Worm (Caenorhabditis elegans) whole organism, L3 larva: Measurements from ENCODE around the gene T25B6.4.

Source experiments
- ZK546.5 ChIP-seq: sonication (generic microtip); optimal IDR thresholded peaks from 2 replicates; lab custom pipeline; 2017; ENCODE audit warnings: missing biosample characterization, missing genetic modification characterization
- aly-2 ChIP-seq: fragments of 150-350 bp; optimal IDR thresholded peaks from 2 replicates; lab custom pipeline; 2014; ENCODE audit warnings: missing biosample characterization, missing genetic modification characterization
- ama-1 ChIP-seq: fragments of 150-350 bp; optimal IDR thresholded peaks from 2 replicates; lab custom pipeline; 2018
- ceh-28 ChIP-seq: fragments of 150-350 bp; optimal IDR thresholded peaks from 2 replicates; lab custom pipeline; 2014; ENCODE audit warnings: missing biosample characterization, missing genetic modification reagents, missing genetic modification characterization
- ceh-82 ChIP-seq: fragments of 150-350 bp; optimal IDR thresholded peaks from 2 replicates; lab custom pipeline; 2014; ENCODE audit warnings: missing biosample characterization, missing genetic modification characterization
- daf-12 ChIP-seq: fragments of 150-350 bp; optimal IDR thresholded peaks from 2 replicates; lab custom pipeline; 2014; ENCODE audit warnings: missing biosample characterization, missing genetic modification reagents, missing genetic modification characterization
- egl-5 ChIP-seq: fragments of 150-350 bp; optimal IDR thresholded peaks from 2 replicates; lab custom pipeline; 2017; ENCODE audit warnings: missing biosample characterization, missing genetic modification reagents, missing genetic modification characterization, inconsistent platforms
- elt-1 ChIP-seq: fragments of 150-350 bp; optimal IDR thresholded peaks from 2 replicates; lab custom pipeline; 2014; ENCODE audit warnings: missing biosample characterization, missing genetic modification characterization
- elt-2 ChIP-seq: sonication (generic microtip); optimal IDR thresholded peaks from 2 replicates; lab custom pipeline; 2016; ENCODE audit warnings: missing genetic modification reagents, mild to moderate bottlenecking, missing genetic modification characterization, missing compliant biosample characterization
- eor-1 ChIP-seq, 2 experiments: fragments of 150-350 bp; optimal IDR thresholded peaks; 2 replicates each; lab custom pipeline; 2014 to 2018; ENCODE audit warnings: missing biosample characterization in 2 of 2, missing genetic modification characterization in 2 of 2
- fkh-10 ChIP-seq: sonication (generic microtip); optimal IDR thresholded peaks from 2 replicates; lab custom pipeline; 2017; ENCODE audit warnings: missing biosample characterization, missing genetic modification reagents, missing genetic modification characterization
- fkh-2 ChIP-seq: fragments of 150-350 bp; optimal IDR thresholded peaks from 2 replicates; lab custom pipeline; 2014; ENCODE audit warnings: missing biosample characterization, missing genetic modification reagents, missing genetic modification characterization
- hmg-11 ChIP-seq: sonication (generic microtip); optimal IDR thresholded peaks from 2 replicates; lab custom pipeline; 2016; ENCODE audit warnings: missing genetic modification characterization, missing compliant biosample characterization
- jun-1 ChIP-seq: fragments of 150-350 bp; optimal IDR thresholded peaks from 2 replicates; lab custom pipeline; 2014; ENCODE audit warnings: missing biosample characterization, missing genetic modification reagents, missing genetic modification characterization
- lin-15B ChIP-seq: fragments of 150-350 bp; optimal IDR thresholded peaks from 2 replicates; lab custom pipeline; 2014; ENCODE audit warnings: missing biosample characterization, missing genetic modification characterization
- lin-39 ChIP-seq: fragments of 150-350 bp; optimal IDR thresholded peaks from 2 replicates; lab custom pipeline; 2018; ENCODE audit warnings: missing biosample characterization, missing genetic modification reagents, missing genetic modification characterization
- mdl-1 ChIP-seq: fragments of 150-350 bp; optimal IDR thresholded peaks from 2 replicates; lab custom pipeline; 2014; ENCODE audit warnings: missing biosample characterization, missing genetic modification characterization
- mml-1 ChIP-seq: fragments of 150-350 bp; sonication (generic microtip); optimal IDR thresholded peaks from 3 replicates; lab custom pipeline; 2014; ENCODE audit warnings: missing biosample characterization, missing genetic modification characterization
- nhr-11 ChIP-seq: fragments of 150-350 bp; optimal IDR thresholded peaks from 2 replicates; lab custom pipeline; 2014; ENCODE audit warnings: missing biosample characterization, missing genetic modification characterization
- nhr-23 ChIP-seq: fragments of 150-350 bp; optimal IDR thresholded peaks from 2 replicates; lab custom pipeline; 2014; ENCODE audit warnings: missing biosample characterization, missing genetic modification reagents, missing genetic modification characterization
- nhr-25 ChIP-seq: sonication (generic microtip); optimal IDR thresholded peaks from 2 replicates; lab custom pipeline; 2017; ENCODE audit warnings: missing biosample characterization, missing genetic modification characterization
- nhr-43 ChIP-seq: sonication (generic microtip); optimal IDR thresholded peaks from 2 replicates; lab custom pipeline; 2016; ENCODE audit warnings: mild to moderate bottlenecking, missing genetic modification characterization, missing compliant biosample characterization; ENCODE audit not compliant: poor library complexity, severe bottlenecking
- nhr-67 ChIP-seq: fragments of 150-350 bp; optimal IDR thresholded peaks from 2 replicates; lab custom pipeline; 2014; ENCODE audit warnings: missing biosample characterization, missing genetic modification characterization
- pqm-1 ChIP-seq: fragments of 150-350 bp; optimal IDR thresholded peaks from 2 replicates; lab custom pipeline; 2017; ENCODE audit warnings: missing biosample characterization, missing genetic modification characterization, inconsistent platforms
- skn-1 ChIP-seq: fragments of 150-350 bp; optimal IDR thresholded peaks from 2 replicates; lab custom pipeline; 2014; ENCODE audit warnings: missing biosample characterization, missing genetic modification characterization
- tbx-2 ChIP-seq: sonication (generic microtip); optimal IDR thresholded peaks from 2 replicates; lab custom pipeline; 2016; ENCODE audit warnings: mild to moderate bottlenecking, missing genetic modification characterization, missing compliant biosample characterization
- zag-1 ChIP-seq: fragments of 150-350 bp; optimal IDR thresholded peaks from 2 replicates; lab custom pipeline; 2014; ENCODE audit warnings: missing biosample characterization, missing genetic modification characterization
- ztf-11 ChIP-seq: fragments of 150-350 bp; optimal IDR thresholded peaks from 2 replicates; lab custom pipeline; 2014; ENCODE audit warnings: missing biosample characterization, missing genetic modification characterization
- ztf-4 ChIP-seq: fragments of 150-350 bp; optimal IDR thresholded peaks from 2 replicates; lab custom pipeline; 2014; ENCODE audit warnings: missing biosample characterization, missing genetic modification characterization

Gene T25B6.4

ce11 chrX:9022779-9023178 lies 7.3 kb downstream of the T25B6.4 start, which contains the start of gene T25B6.6:
TSS of gene T25B6.6 (minus strand) at chrX:9022879.
- TF ChIP-seq skn-1 (tag; lab: Kevin White, UChicago) (peak; percentile 43), aly-2 (no peak)

DNA sequence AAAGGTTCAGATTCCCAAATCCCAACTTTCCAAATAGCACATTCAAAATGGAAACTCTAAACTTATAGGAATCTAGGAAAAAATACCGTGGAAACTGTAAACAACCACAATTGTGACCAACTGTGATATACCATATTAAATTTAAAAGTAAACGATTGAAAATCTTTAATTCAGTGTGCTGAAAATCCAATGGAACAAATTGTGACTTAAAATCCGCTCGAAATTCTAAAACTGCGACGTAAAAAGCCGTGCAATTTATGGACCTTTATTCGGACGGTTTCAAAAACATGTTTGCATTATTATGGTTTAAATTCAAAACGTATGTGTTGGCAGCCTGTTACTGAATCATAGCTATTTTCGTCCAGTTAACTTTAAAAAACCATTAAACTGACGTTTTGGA lies 8.3 kb downstream of the T25B6.4 start:
- no peak for TF ChIP-seq hmg-11 (tag; lab: Kevin White, UChicago)

DNA sequence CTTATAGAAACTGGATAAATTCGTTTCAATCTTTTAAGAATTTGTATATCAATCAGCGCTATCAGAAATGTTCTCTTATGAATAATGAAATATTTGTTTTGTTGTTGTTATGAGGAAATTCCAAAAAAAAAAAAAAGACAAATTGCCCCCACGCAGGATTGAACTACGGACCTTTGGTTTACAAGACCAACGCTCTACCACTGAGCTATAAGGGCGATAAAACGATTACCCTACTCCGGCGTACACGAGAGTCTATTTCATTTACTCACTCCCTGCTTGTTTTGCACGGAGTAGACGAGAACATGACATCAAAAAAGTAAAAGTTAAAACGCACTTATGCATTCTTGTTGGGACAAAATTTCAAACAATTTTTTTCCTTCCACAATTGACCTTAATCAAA lies 8.8 kb downstream of the T25B6.4 start:
- TF ChIP-seq mml-1 (no peak), nhr-43 (peak; percentile 72), elt-2 (peak; percentile 15), lin-39 (tag; lab: Kevin White, UChicago) (no peak), jun-1 (no peak), pqm-1 (tag; lab: Kevin White, UChicago) (peak; percentile 1)

DNA sequence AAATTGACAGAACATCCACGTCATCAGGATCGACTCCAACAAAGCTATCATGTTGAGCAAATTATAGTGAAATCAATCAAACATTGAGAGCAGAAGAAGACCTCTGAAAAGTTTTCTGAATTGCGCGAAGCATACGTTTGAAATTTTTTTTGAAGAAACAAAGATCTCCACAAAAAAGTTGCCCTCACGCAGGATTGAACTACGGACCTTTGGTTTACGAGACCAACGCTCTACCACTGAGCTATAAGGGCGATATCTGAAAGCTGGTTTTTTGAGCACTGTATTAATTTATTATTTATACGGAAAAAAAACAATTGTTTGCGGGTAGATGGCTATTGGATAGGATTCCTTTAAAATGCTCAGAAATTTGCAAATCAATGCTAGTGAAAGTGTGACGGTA lies 10.0 kb downstream of the T25B6.4 start:
- no peak for TF ChIP-seq ztf-11
- no peak for TF ChIP-seq fkh-2 (tag; lab: Kevin White, UChicago)
- no peak for TF ChIP-seq nhr-23 (tag; lab: Kevin White, UChicago)
- TF ChIP-seq nhr-25 (tag; lab: Kevin White, UChicago) = no peak
- TF ChIP-seq skn-1 (tag; lab: Kevin White, UChicago) = no peak
- no peak for TF ChIP-seq ama-1 (lab: Kevin White, UChicago)
- TF ChIP-seq nhr-11 = no peak
- TF ChIP-seq ceh-82 (tag; lab: Kevin White, UChicago) = no peak

DNA sequence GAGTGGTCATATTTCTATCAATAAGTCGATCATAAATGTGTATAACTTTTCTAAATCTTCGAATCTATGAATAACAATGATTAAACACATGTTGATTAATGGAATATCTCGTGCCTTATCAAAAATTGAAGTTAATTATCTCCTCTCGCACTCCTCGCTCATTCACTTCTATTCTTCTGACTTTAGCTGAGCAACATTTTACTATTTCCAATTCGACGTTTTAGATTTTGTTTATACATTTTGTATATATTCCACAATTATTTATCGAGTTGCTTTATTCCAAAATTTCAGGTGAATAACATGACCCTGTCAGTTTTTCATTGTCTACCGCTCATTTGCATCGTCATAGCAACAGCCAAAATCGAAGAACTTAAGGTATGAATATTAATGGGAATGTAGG lies 11.8 kb downstream of the T25B6.4 start, which contains the start of gene T25B6.3:
Gene T25B6.3, plus strand, starts transcription at position 301 of the 400 bp plus-strand sequence.
- no peak for TF ChIP-seq nhr-67 (tag; lab: Kevin White, UChicago)
- TF ChIP-seq ztf-4 = no peak
- no peak for TF ChIP-seq ama-1 (lab: Kevin White, UChicago)
- no peak for TF ChIP-seq mdl-1
- no peak for TF ChIP-seq lin-15B
- no peak for TF ChIP-seq elt-2

- TF ChIP-seq nhr-25 (tag; lab: Kevin White, UChicago) (peak; percentile 73), egl-5 (tag; lab: Kevin White, UChicago) (no peak), daf-12 (no peak), nhr-11 (no peak), elt-2 (no peak), nhr-23 (tag; lab: Kevin White, UChicago) (peak; percentile 38), fkh-10 (GFP tag; lab: Kevin White, UChicago) (no peak), zag-1 (no peak), eor-1 (tag; optimal IDR thresholded peaks at IDR 0.05; lab: Kevin White, UChicago) (no peak)
Measured at ce11 chrX:9028909-9029520, 13.5 kb downstream of the T25B6.4 start, which contains the start of gene snf-12. TSS of gene snf-12 (plus strand) at chrX:9029470.

- TF ChIP-seq elt-1 (tag; lab: Kevin White, UChicago) (no peak), elt-2 (peak; percentile 80), pqm-1 (tag; lab: Kevin White, UChicago) (peak; percentile 40), tbx-2 (no peak)
Measured at ce11 chrX:9034310-9034709, 18.8 kb downstream of the T25B6.4 start, which contains the start of gene nep-22. TSS of gene nep-22 (plus strand) at chrX:9034554.

ce11 chrX:9035142-9035541 lies 19.6 kb downstream of the T25B6.4 start:
- TF ChIP-seq elt-2 (peak; percentile 82), ZK546.5 (tag; lab: Kevin White, UChicago) (no peak), pqm-1 (tag; lab: Kevin White, UChicago) (peak; percentile 80), aly-2 (no peak), ceh-28 (no peak), nhr-43 (no peak), skn-1 (tag; lab: Kevin White, UChicago) (peak; percentile 74)
